Worm (Caenorhabditis elegans): ENCODE measurements around the gene C49C8.2.

DNA sequence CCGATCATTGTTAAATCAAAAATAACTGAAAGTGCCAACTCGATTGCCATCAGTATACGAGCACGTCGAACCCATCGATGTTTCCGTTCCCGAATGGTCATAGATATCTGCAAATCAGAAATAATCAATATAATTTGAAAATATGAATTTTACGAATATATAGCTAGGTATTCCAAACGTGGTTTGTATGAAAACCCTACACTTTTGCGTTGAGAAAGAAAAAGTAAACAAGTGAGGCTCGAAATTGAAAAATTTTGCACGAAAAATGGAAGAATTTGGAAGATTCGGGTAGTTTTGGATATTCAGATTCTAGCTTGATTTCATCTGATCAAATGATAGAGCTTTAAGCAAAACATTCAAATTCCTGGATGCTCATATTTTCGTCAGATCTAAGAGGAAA lies 12.1 kb upstream of the C49C8.2 start, which contains the start of gene F42A9.9:
- no peak for TF ChIP-seq unc-62 (GFP tag; optimal IDR thresholded peaks at IDR 0.05)
- TF ChIP-seq egl-5 (tag; optimal IDR thresholded peaks at IDR 0.05) = no peak
- TF ChIP-seq jun-1 (tag; optimal IDR thresholded peaks at IDR 0.05) = no peak
- no peak for TF ChIP-seq pha-4 (tag; optimal IDR thresholded peaks at IDR 0.05)
- TF ChIP-seq pqm-1 (tag; optimal IDR thresholded peaks at IDR 0.05) = no peak
- no peak for TF ChIP-seq aly-2 (tag; optimal IDR thresholded peaks at IDR 0.05)
- no peak for TF ChIP-seq nfya-1 (tag; optimal IDR thresholded peaks at IDR 0.05; ENCODE audit: insufficient read depth)
- TF ChIP-seq ztf-11 (tag; optimal IDR thresholded peaks at IDR 0.05) = no peak
- no peak for TF ChIP-seq unc-39 (tag; optimal IDR thresholded peaks at IDR 0.05)
- TF ChIP-seq lin-39 (tag; optimal IDR thresholded peaks at IDR 0.05) = no peak
- TF ChIP-seq fkh-10 (GFP tag; optimal IDR thresholded peaks at IDR 0.05) = no peak
- no peak for TF ChIP-seq hmg-11 (tag; optimal IDR thresholded peaks at IDR 0.05)

All from whole organism, L3 larva.